Worm (Caenorhabditis elegans): Measurements from ENCODE around the gene R10D12.7.
A peak's percentile ranks its signal among the peaks of the same experiment; 100 is the strongest.

ce11 chrV:13961927-13962419, 12.1 kb downstream of the R10D12.7 start, which contains the start of the genes algn-13 and R10D12.13:
- TF ChIP-seq nhr-12 (tag; optimal IDR thresholded peaks at IDR 0.05) (no peak), ama-1 (optimal IDR thresholded peaks at IDR 0.05) (no peak), nhr-76 (tag; optimal IDR thresholded peaks at IDR 0.05) (peak; percentile 34), lin-13 (GFP tag; optimal IDR thresholded peaks at IDR 0.05) (peak; percentile 59), nhr-84 (tag; optimal IDR thresholded peaks at IDR 0.05) (no peak), aly-2 (tag; optimal IDR thresholded peaks at IDR 0.05) (no peak), mep-1 (tag; optimal IDR thresholded peaks at IDR 0.05) (no peak), mab-9 (GFP tag; IDR thresholded peaks at IDR 0.05) (no peak), nhr-11 (tag; optimal IDR thresholded peaks at IDR 0.05) (peak; percentile 30)

Data from whole organism, L1 larva.